Worm (Caenorhabditis elegans) whole organism, early embryonic: ENCODE data around the gene R05A10.8.

Experiments used
- B0310.2 ChIP-seq: sonication (generic microtip); optimal IDR thresholded peaks from 2 replicates; lab custom pipeline; 2016; ENCODE audit warnings: mild to moderate bottlenecking, missing genetic modification characterization, missing compliant biosample characterization
- F13C5.2 ChIP-seq: sonication (generic microtip); optimal IDR thresholded peaks from 2 replicates; lab custom pipeline; 2017; ENCODE audit warnings: mild to moderate bottlenecking, missing genetic modification characterization, inconsistent platforms, missing compliant biosample characterization
- ama-1 ChIP-seq: fragments of 150-350 bp; optimal IDR thresholded peaks from 2 replicates; lab custom pipeline; 2014
- ets-7 ChIP-seq: sonication (generic microtip); optimal IDR thresholded peaks from 2 replicates; lab custom pipeline; 2016; ENCODE audit warnings: missing genotype, missing genetic modification characterization, missing compliant biosample characterization
- flt-1 ChIP-seq: fragments of 200-800 bp; sonication (Bioruptor generic); IDR thresholded peaks from 2 replicates; pipeline ENCODE4 v1.3.6; 2022; ENCODE audit warnings: missing genetic modification characterization, missing compliant biosample characterization
- hmg-4 ChIP-seq: fragments of 200-800 bp; sonication (Bioruptor generic); optimal IDR thresholded peaks from 2 replicates; lab custom pipeline; 2018; ENCODE audit warnings: mild to moderate bottlenecking, missing genetic modification characterization, missing compliant biosample characterization
- hnd-1 ChIP-seq: sonication (generic microtip); optimal IDR thresholded peaks from 2 replicates; lab custom pipeline; 2016; ENCODE audit warnings: missing genetic modification characterization, missing compliant biosample characterization
- pes-1 ChIP-seq: fragments of 200-800 bp; sonication (Bioruptor generic); IDR thresholded peaks from 2 replicates; pipeline ENCODE4 v1.3.6; 2022; ENCODE audit warnings: missing genetic modification reagents, missing genetic modification characterization, missing compliant biosample characterization
- scrt-1 ChIP-seq: fragments of 200-800 bp; sonication (Bioruptor generic); IDR thresholded peaks from 2 replicates; pipeline ENCODE4 v1.3.6; 2022; ENCODE audit warnings: missing genetic modification characterization, missing compliant biosample characterization
- sea-1 ChIP-seq: fragments of 200-800 bp; sonication (Bioruptor generic); conservative IDR thresholded peaks from 2 replicates; pipeline ENCODE4 v1.3.6; 2022; ENCODE audit warnings: missing genetic modification characterization, missing compliant biosample characterization
- tbx-11 ChIP-seq: fragments of 200-800 bp; sonication (Bioruptor generic); IDR thresholded peaks from 2 replicates; pipeline ENCODE4 v1.3.6; 2022; ENCODE audit warnings: missing genetic modification characterization, missing compliant biosample characterization
- tbx-37 ChIP-seq: fragments of 200-800 bp; sonication (Bioruptor generic); conservative IDR thresholded peaks from 2 replicates; pipeline ENCODE4 v1.3.6; 2022; ENCODE audit warnings: missing genetic modification reagents, missing genetic modification characterization, missing compliant biosample characterization
- tra-4 ChIP-seq: sonication (generic microtip); optimal IDR thresholded peaks from 2 replicates; lab custom pipeline; 2017; ENCODE audit warnings: missing genetic modification characterization, missing compliant biosample characterization

DNA sequence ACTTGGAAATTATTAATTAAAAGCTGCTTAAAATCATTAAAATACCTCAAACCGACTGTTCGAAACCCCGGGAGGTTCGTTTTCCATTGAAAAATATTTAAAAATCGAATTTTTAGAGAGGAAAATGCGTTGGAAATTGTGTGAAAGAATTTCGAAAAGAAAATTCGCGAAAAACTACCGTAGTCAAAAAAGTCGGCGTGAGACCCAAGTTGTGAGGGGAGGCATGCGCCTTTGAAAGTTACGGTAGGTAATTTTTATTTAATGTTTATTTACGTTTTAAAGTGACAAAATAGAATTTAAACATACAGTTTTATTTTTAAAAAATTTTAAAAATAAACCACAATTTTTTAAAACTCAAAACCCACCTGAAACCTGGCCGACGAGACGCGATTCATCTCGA is 42.4 kb downstream of the R05A10.8 start:
- TF ChIP-seq hnd-1 (tag; lab: Kevin White, UChicago) (no peak), tra-4 (tag; lab: Kevin White, UChicago) (no peak), flt-1 (GFP tag; lab: Robert Waterston, UW) (no peak), ama-1 (lab: Kevin White, UChicago) (no peak), ets-7 (tag; lab: Kevin White, UChicago) (no peak), hmg-4 (GFP tag; lab: Kevin White, UChicago) (no peak), tbx-37 (GFP tag; lab: Robert Waterston, UW) (no peak), tbx-11 (GFP tag; lab: Robert Waterston, UW) (no peak), pes-1 (GFP tag; lab: Robert Waterston, UW) (no peak), sea-1 (no peak), F13C5.2 (no peak), scrt-1 (no peak), B0310.2 (tag; lab: Kevin White, UChicago) (no peak)
